Fruit fly (Drosophila melanogaster): ENCODE results near the gene Lsp1gamma.

- no peak for TF ChIP-seq CG6689 (GFP tag; IDR thresholded peaks at IDR 0.05)
- TF ChIP-seq klu (GFP tag; IDR thresholded peaks at IDR 0.05) = no peak
- TF ChIP-seq amos (GFP tag; IDR thresholded peaks at IDR 0.05; ENCODE audit: partially characterized antibody) = no peak
- TF ChIP-seq CG31224 (GFP tag; IDR thresholded peaks at IDR 0.05) = no peak
- TF ChIP-seq ATbp (GFP tag; optimal IDR thresholded peaks at IDR 0.05) = no peak
- no peak for TF ChIP-seq E2f1 (GFP tag; IDR thresholded peaks at IDR 0.05)
- TF ChIP-seq tgo (GFP tag; IDR thresholded peaks at IDR 0.05) = no peak
- no peak for TF ChIP-seq HHEX (GFP tag; optimal IDR thresholded peaks at IDR 0.05)
- no peak for TF ChIP-seq CG8944 (GFP tag; optimal IDR thresholded peaks at IDR 0.05)
- TF ChIP-seq CG4404 (GFP tag; IDR thresholded peaks at IDR 0.05) = no peak
- TF ChIP-seq CG11398 (GFP tag; optimal IDR thresholded peaks at IDR 0.05) = no peak
These were observed 7.3 kb downstream of the Lsp1gamma start for dm6 chr3L:73352-74147.

Data from whole organism, embryonic.